Worm (Caenorhabditis elegans) whole organism, young adult: ENCODE data around the gene T28C6.3.

Experiments
- Y53G8AR.9 ChIP-seq: fragments of 200-800 bp; sonication (Bioruptor generic); conservative IDR thresholded peaks from 2 replicates; pipeline ENCODE4 v1.3.6; 2022; ENCODE audit warnings: missing genetic modification reagents, missing genetic modification characterization, missing compliant biosample characterization
- ZK185.1 ChIP-seq: sonication (generic microtip); optimal IDR thresholded peaks from 2 replicates; lab custom pipeline; 2016; ENCODE audit warnings: mild to moderate bottlenecking, missing genetic modification characterization, missing compliant biosample characterization; ENCODE audit not compliant: poor library complexity, severe bottlenecking
- ccch-3 ChIP-seq: fragments of 200-800 bp; sonication (Bioruptor generic); optimal IDR thresholded peaks from 2 replicates; lab custom pipeline; 2018; ENCODE audit warnings: mild to moderate bottlenecking, missing genetic modification characterization, missing compliant biosample characterization
- dpff-1 ChIP-seq: sonication (generic microtip); optimal IDR thresholded peaks from 2 replicates; lab custom pipeline; 2017; ENCODE audit warnings: mild to moderate bottlenecking, missing genetic modification characterization, missing compliant biosample characterization
- let-607 ChIP-seq, 2 experiments: fragments of 200-800 bp in 1 of 2; sonication (Bioruptor generic) in 1 of 2; sonication (generic microtip) in 1 of 2; optimal IDR thresholded peaks; 2 replicates each; lab custom pipeline; 2016 to 2018; ENCODE audit warnings: mild to moderate bottlenecking in 2 of 2, missing compliant biosample characterization in 2 of 2, missing genetic modification characterization in 2 of 2, moderate library complexity in 2 of 2, missing genotype in 1 of 2
- unc-130 ChIP-seq: sonication (generic microtip); optimal IDR thresholded peaks from 2 replicates; lab custom pipeline; 2016; ENCODE audit warnings: missing genetic modification reagents, missing genetic modification characterization, missing compliant biosample characterization
- unc-62 ChIP-seq: fragments of 150-350 bp; optimal IDR thresholded peaks from 2 replicates; lab custom pipeline; 2014; ENCODE audit warnings: missing biosample characterization, missing genetic modification reagents, missing genetic modification characterization
- zim-3 ChIP-seq: sonication (generic microtip); optimal IDR thresholded peaks from 2 replicates; lab custom pipeline; 2017; ENCODE audit warnings: mild to moderate bottlenecking, missing genetic modification characterization, moderate library complexity, missing compliant biosample characterization

DNA sequence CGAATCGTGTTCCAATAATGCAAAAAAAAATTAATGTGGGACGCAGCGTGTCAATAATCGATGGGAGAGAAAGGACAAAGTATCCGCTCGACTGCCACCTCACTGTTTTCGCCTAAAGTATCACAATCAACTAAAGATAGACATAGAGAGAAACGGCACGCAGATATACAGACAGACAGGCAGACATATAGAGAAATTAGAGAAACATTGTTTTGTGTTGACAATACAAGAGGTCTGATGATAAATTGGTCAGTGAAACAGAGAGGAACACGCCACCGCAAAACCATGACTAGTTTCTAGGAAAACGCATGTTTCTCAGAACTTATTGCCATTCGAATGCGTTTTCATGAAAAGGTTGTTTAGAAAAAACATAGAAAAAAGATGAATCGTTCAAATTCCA, 10.4 kb downstream of the T28C6.3 start, which contains the start of gene T28C6.8:
- peak; percentile 19 to 45 for TF ChIP-seq let-607 (tag; optimal IDR thresholded peaks at IDR 0.05; lab: Kevin White, UChicago)
- TF ChIP-seq unc-62 (GFP tag; lab: Kevin White, UChicago) = no peak
- TF ChIP-seq zim-3 (tag; lab: Kevin White, UChicago) = no peak
- no peak for TF ChIP-seq ccch-3 (GFP tag; lab: Kevin White, UChicago)
- TF ChIP-seq Y53G8AR.9 = no peak
- TF ChIP-seq unc-130 = no peak
- no peak for TF ChIP-seq dpff-1 (tag; lab: Kevin White, UChicago)
- no peak for TF ChIP-seq ZK185.1 (tag; lab: Kevin White, UChicago)
